Worm (Caenorhabditis elegans) whole organism, early embryonic: ENCODE data around the gene cysl-2.

Experiments used
- B0310.2 ChIP-seq: sonication (generic microtip); optimal IDR thresholded peaks from 2 replicates; lab custom pipeline; 2016; ENCODE audit warnings: mild to moderate bottlenecking, missing genetic modification characterization, missing compliant biosample characterization
- F13C5.2 ChIP-seq: sonication (generic microtip); optimal IDR thresholded peaks from 2 replicates; lab custom pipeline; 2017; ENCODE audit warnings: mild to moderate bottlenecking, missing genetic modification characterization, inconsistent platforms, missing compliant biosample characterization
- aly-1 ChIP-seq: sonication (generic microtip); optimal IDR thresholded peaks from 2 replicates; lab custom pipeline; 2016; ENCODE audit warnings: missing genetic modification characterization, missing compliant biosample characterization
- ama-1 ChIP-seq: fragments of 150-350 bp; optimal IDR thresholded peaks from 2 replicates; lab custom pipeline; 2014
- ceh-13 ChIP-seq: fragments of 200-800 bp; sonication (Bioruptor generic); optimal IDR thresholded peaks from 2 replicates; lab custom pipeline; 2018; ENCODE audit warnings: mild to moderate bottlenecking, missing genetic modification characterization, missing compliant biosample characterization
- ceh-36 ChIP-seq: sonication (generic microtip); optimal IDR thresholded peaks from 2 replicates; lab custom pipeline; 2016; ENCODE audit warnings: missing genetic modification characterization, inconsistent platforms, missing compliant biosample characterization
- hmg-4 ChIP-seq: fragments of 200-800 bp; sonication (Bioruptor generic); optimal IDR thresholded peaks from 2 replicates; lab custom pipeline; 2018; ENCODE audit warnings: mild to moderate bottlenecking, missing genetic modification characterization, missing compliant biosample characterization
- hnd-1 ChIP-seq: sonication (generic microtip); optimal IDR thresholded peaks from 2 replicates; lab custom pipeline; 2016; ENCODE audit warnings: missing genetic modification characterization, missing compliant biosample characterization
- scrt-1 ChIP-seq: fragments of 200-800 bp; sonication (Bioruptor generic); IDR thresholded peaks from 2 replicates; pipeline ENCODE4 v1.3.6; 2022; ENCODE audit warnings: missing genetic modification characterization, missing compliant biosample characterization
- tbx-37 ChIP-seq: fragments of 200-800 bp; sonication (Bioruptor generic); conservative IDR thresholded peaks from 2 replicates; pipeline ENCODE4 v1.3.6; 2022; ENCODE audit warnings: missing genetic modification reagents, missing genetic modification characterization, missing compliant biosample characterization

- no peak for TF ChIP-seq B0310.2 (tag; lab: Kevin White, UChicago)
- TF ChIP-seq ama-1 (lab: Kevin White, UChicago), result no peak
- no peak for TF ChIP-seq scrt-1 (GFP tag; lab: Robert Waterston, UW)
- no peak for TF ChIP-seq ceh-13
- TF ChIP-seq ceh-36 (tag; lab: Kevin White, UChicago), result no peak
- TF ChIP-seq hnd-1 (tag; lab: Kevin White, UChicago), result no peak
- TF ChIP-seq F13C5.2 (tag; lab: Kevin White, UChicago), result no peak
- no peak for TF ChIP-seq tbx-37 (GFP tag; lab: Robert Waterston, UW)
- TF ChIP-seq aly-1 (tag; lab: Kevin White, UChicago), result no peak
- TF ChIP-seq hmg-4, result no peak
Observed at ce11 chrII:14525013-14525412, 30.8 kb upstream of the cysl-2 start, which contains the start of gene F57C2.4.
